Fruit fly (Drosophila melanogaster) whole organism, embryonic: ENCODE results near the gene CG7514.

Source experiments
- CG1603 ChIP-seq: fragments of 200-800 bp; sonication (Bioruptor generic); optimal IDR thresholded peaks from 2 replicates; lab custom pipeline; 2019; ENCODE audit warnings: missing biosample characterization, mild to moderate bottlenecking, missing genetic modification characterization, moderate library complexity
- CG2712 ChIP-seq: fragments of 200-800 bp; optimal IDR thresholded peaks from 3 replicates; lab custom pipeline; 2019; ENCODE audit warnings: missing biosample characterization, mild to moderate bottlenecking, missing genetic modification characterization, moderate library complexity
- CG4328 ChIP-seq: fragments of 200-800 bp; sonication (Bioruptor generic); optimal IDR thresholded peaks from 3 replicates; lab custom pipeline; 2017; ENCODE audit warnings: missing biosample characterization, missing genetic modification reagents, missing genetic modification characterization
- CG8290 ChIP-seq, 3 experiments: fragments of 200-800 bp; sonication (Bioruptor generic); optimal IDR thresholded peaks; 2 replicates each; lab custom pipeline; 2016 to 2019; ENCODE audit warnings: missing biosample characterization in 3 of 3, missing genetic modification characterization in 3 of 3, mild to moderate bottlenecking in 2 of 3, moderate library complexity in 1 of 3
- Dp ChIP-seq: fragments of 200-800 bp; sonication (Bioruptor generic); optimal IDR thresholded peaks from 2 replicates; lab custom pipeline; 2018; ENCODE audit warnings: missing biosample characterization, mild to moderate bottlenecking, missing genetic modification characterization, moderate library complexity
- HmgZ ChIP-seq: fragments of 200-800 bp; sonication (Bioruptor generic); optimal IDR thresholded peaks from 2 replicates; lab custom pipeline; 2018; ENCODE audit warnings: missing biosample characterization, mild to moderate bottlenecking, missing genetic modification characterization
- ato ChIP-seq: fragments of 200-800 bp; sonication (Bioruptor generic); IDR thresholded peaks from 2 replicates; pipeline ENCODE4 v1.3.6; 2022; ENCODE audit warnings: missing biosample characterization, missing genetic modification characterization; ENCODE audit not compliant: partially characterized antibody
- bab2 ChIP-seq: fragments of 200-800 bp; sonication (Bioruptor generic); optimal IDR thresholded peaks from 2 replicates; lab custom pipeline; 2016; ENCODE audit warnings: missing biosample characterization, missing genetic modification characterization

dm6 chr3L:4702003-4702402 lies 13.4 kb upstream of the CG7514 start:
- no peak for TF ChIP-seq CG4328
- TF ChIP-seq Dp (GFP tag; lab: Kevin White, UChicago) = no peak
- no peak for TF ChIP-seq HmgZ
- no peak for TF ChIP-seq CG8290 (GFP tag; optimal IDR thresholded peaks at IDR 0.05; lab: Kevin White, UChicago)
- no peak for TF ChIP-seq CG8290 (tag; optimal IDR thresholded peaks at IDR 0.05; lab: Kevin White, UChicago)
- no peak for TF ChIP-seq bab2 (GFP tag; lab: Kevin White, UChicago)
- TF ChIP-seq CG2712 = no peak
- TF ChIP-seq ato (GFP tag; lab: Robert Waterston, UW) = no peak
- no peak for TF ChIP-seq CG1603 (tag; lab: Kevin White, UChicago)
